Worm (Caenorhabditis elegans): ENCODE results near the gene cutl-19.

ce11 chrIII:5233140-5233539 lies 15.7 kb upstream of the cutl-19 start:
- no peak for TF ChIP-seq R02D3.7 (tag; optimal IDR thresholded peaks at IDR 0.05)
- no peak for TF ChIP-seq alr-1 (tag; optimal IDR thresholded peaks at IDR 0.05)
- no peak for TF ChIP-seq nhr-25 (tag; optimal IDR thresholded peaks at IDR 0.05)
- TF ChIP-seq nhr-11 (tag; optimal IDR thresholded peaks at IDR 0.05): no peak
- TF ChIP-seq lin-13 (GFP tag; optimal IDR thresholded peaks at IDR 0.05): no peak
- TF ChIP-seq unc-62 (GFP tag; optimal IDR thresholded peaks at IDR 0.05): no peak
- no peak for TF ChIP-seq nhr-77 (tag; optimal IDR thresholded peaks at IDR 0.05)
- TF ChIP-seq unc-55 (GFP tag; optimal IDR thresholded peaks at IDR 0.05): no peak
- TF ChIP-seq egl-27 (tag; optimal IDR thresholded peaks at IDR 0.05): no peak
- TF ChIP-seq ceh-82 (tag; optimal IDR thresholded peaks at IDR 0.05): no peak
